Worm (Caenorhabditis elegans): ENCODE measurements around the gene C10E2.5.

The C10E2.5 gene

DNA sequence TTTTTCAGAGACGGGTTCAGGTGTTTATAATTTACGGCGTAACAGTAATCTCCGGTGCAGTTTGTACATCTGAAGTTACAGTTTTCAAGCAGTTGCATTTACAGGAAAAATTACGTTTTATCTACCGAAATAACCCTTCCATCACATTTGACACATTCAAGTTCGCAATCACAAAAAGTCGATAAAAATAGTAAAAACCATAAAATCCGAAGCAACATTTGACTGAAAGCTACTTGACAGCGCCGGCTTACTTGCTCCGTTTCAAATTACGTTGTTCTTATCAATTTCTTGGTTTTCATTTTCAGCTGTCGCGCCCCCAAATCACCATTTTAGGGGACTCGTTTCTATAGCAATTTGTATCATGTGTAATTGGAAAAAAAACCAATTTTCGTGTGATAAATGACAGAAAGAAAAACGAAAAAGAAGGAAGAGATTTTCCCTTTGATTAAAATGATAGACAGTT lies 28.5 kb upstream of the C10E2.5 start, which contains the start of gene T01C8.3:
Gene T01C8.3, minus strand, starts transcription at position 413 of the 463 bp plus-strand sequence.
- no peak for TF ChIP-seq lin-32 (GFP tag; optimal IDR thresholded peaks at IDR 0.05)
- no peak for TF ChIP-seq hlh-1 (tag; optimal IDR thresholded peaks at IDR 0.05)
- no peak for TF ChIP-seq ces-1 (GFP tag; optimal IDR thresholded peaks at IDR 0.05)
- TF ChIP-seq nhr-76 (tag; optimal IDR thresholded peaks at IDR 0.05): no peak
- TF ChIP-seq M03D4.4 (tag; optimal IDR thresholded peaks at IDR 0.05): no peak
- no peak for TF ChIP-seq mep-1 (tag; optimal IDR thresholded peaks at IDR 0.05)
- TF ChIP-seq tbx-8 (GFP tag; optimal IDR thresholded peaks at IDR 0.05): no peak
- TF ChIP-seq snpc-4 (tag; optimal IDR thresholded peaks at IDR 0.05): no peak
- no peak for TF ChIP-seq sem-2 (GFP tag; optimal IDR thresholded peaks at IDR 0.05)
- TF ChIP-seq elt-3 (tag; optimal IDR thresholded peaks at IDR 0.05): no peak
- TF ChIP-seq mab-5 (tag; optimal IDR thresholded peaks at IDR 0.05): no peak
- no peak for TF ChIP-seq sptf-1 (tag; optimal IDR thresholded peaks at IDR 0.05)
- no peak for TF ChIP-seq unc-39 (tag; optimal IDR thresholded peaks at IDR 0.05)
- TF ChIP-seq ceh-39 (tag; optimal IDR thresholded peaks at IDR 0.05): no peak
- no peak for TF ChIP-seq unc-120 (tag; optimal IDR thresholded peaks at IDR 0.05; ENCODE audit: poor library complexity, severe bottlenecking)
- TF ChIP-seq nhr-12 (tag; optimal IDR thresholded peaks at IDR 0.05): no peak
- TF ChIP-seq ceh-43 (GFP tag; optimal IDR thresholded peaks at IDR 0.05): no peak

DNA sequence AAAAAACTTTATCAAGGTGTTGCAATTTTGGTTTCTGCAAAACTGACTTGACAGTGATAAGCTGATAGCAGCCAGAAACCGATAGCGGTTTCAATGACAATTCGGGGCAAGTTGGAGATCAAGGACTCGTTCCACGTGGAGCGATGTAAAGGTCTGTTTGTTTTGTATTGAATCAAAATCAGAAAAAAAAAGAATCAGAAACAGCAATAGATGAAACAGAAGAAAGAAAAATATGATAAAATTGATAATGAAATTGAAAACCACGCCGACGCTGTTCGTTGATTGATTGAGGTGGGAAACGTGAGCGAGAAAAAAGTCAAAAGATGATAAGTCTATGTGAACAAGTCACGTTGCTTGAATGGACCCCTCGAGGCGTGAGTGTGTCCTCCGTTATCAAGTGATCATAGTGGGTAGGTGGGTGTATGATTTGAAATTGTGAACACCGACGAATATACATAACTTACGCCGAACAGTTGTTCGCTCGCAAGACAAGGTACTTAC lies 21.0 kb upstream of the C10E2.5 start:
- no peak for TF ChIP-seq unc-39 (tag; optimal IDR thresholded peaks at IDR 0.05)
- peak; percentile 52 for TF ChIP-seq hlh-1 (tag; optimal IDR thresholded peaks at IDR 0.05)

DNA sequence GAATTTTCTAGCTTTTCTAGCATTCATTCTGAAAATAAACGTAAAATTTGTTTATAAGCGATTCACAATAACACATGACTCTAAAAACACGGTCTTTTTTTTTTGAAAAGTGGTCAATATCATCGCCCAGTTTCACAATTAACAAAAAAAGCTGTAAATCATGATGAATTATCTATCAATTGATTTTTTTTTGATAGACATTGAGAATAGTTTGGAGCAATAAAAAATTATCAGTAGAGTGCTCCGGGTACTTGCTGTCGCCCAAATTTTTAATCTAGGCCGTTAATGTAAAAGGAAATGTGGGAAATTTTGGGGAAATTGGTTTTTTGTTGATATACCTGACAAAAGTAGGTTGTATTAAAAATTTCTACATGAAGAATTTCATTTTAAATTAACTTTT lies 19.0 kb upstream of the C10E2.5 start:
- TF ChIP-seq lsy-2 (tag; optimal IDR thresholded peaks at IDR 0.05) (no peak), ham-2 (GFP tag; optimal IDR thresholded peaks at IDR 0.05) (no peak), ztf-11 (tag; optimal IDR thresholded peaks at IDR 0.05) (no peak), ceh-43 (GFP tag; optimal IDR thresholded peaks at IDR 0.05) (no peak), M03D4.4 (tag; optimal IDR thresholded peaks at IDR 0.05) (no peak), zip-8 (tag; optimal IDR thresholded peaks at IDR 0.05) (no peak), nhr-28 (tag; optimal IDR thresholded peaks at IDR 0.05) (no peak), ceh-39 (tag; optimal IDR thresholded peaks at IDR 0.05) (no peak), nhr-76 (tag; optimal IDR thresholded peaks at IDR 0.05) (no peak), snpc-4 (tag; optimal IDR thresholded peaks at IDR 0.05) (no peak), sem-2 (GFP tag; optimal IDR thresholded peaks at IDR 0.05) (no peak), elt-1 (tag; optimal IDR thresholded peaks at IDR 0.05; ENCODE audit: borderline replicate concordance, insufficient read depth) (no peak), ceh-83 (GFP tag; optimal IDR thresholded peaks at IDR 0.05) (no peak), mls-2 (tag; optimal IDR thresholded peaks at IDR 0.05) (no peak), sptf-1 (tag; optimal IDR thresholded peaks at IDR 0.05) (no peak), blmp-1 (tag; optimal IDR thresholded peaks at IDR 0.05) (no peak), ces-1 (GFP tag; optimal IDR thresholded peaks at IDR 0.05) (no peak), elt-3 (tag; optimal IDR thresholded peaks at IDR 0.05) (no peak)

DNA sequence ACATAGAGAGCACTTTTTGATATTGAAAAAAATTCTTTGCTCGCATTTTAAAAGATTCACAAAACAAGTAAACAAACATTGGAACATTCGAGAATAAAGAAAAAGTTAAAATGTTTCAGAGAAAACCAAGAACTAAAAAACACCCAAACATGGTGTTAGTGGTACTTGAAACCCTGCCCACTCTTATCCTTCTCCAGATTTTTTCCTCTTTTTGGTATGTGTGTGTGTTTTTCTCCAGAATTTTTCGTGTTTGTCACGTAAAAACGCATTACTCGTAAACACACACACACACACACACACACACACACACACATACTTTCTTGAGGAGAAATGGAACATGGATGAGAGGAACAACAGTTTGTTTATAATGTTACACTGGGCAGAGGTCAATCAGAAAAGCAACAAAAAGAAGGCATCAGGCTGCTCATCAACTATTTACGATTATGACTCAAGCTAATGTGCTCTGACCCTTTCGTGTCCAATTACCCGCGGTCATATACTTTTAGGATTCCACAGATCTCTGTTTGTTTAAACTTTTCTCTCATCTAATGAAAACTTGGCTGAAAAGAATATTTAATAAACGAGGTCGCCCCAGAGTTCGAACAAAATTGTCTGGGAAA lies 17.8 kb upstream of the C10E2.5 start:
- TF ChIP-seq ceh-39 (tag; optimal IDR thresholded peaks at IDR 0.05) (no peak), elt-1 (tag; optimal IDR thresholded peaks at IDR 0.05; ENCODE audit: borderline replicate concordance, insufficient read depth) (no peak), ces-1 (GFP tag; optimal IDR thresholded peaks at IDR 0.05) (no peak), ham-2 (GFP tag; optimal IDR thresholded peaks at IDR 0.05) (no peak), lin-32 (GFP tag; optimal IDR thresholded peaks at IDR 0.05) (no peak), zip-8 (tag; optimal IDR thresholded peaks at IDR 0.05) (no peak), ceh-83 (GFP tag; optimal IDR thresholded peaks at IDR 0.05) (no peak), pha-4 (tag; optimal IDR thresholded peaks at IDR 0.05) (no peak), ztf-11 (tag; optimal IDR thresholded peaks at IDR 0.05) (no peak), snpc-4 (tag; optimal IDR thresholded peaks at IDR 0.05) (no peak), mab-5 (tag; optimal IDR thresholded peaks at IDR 0.05) (no peak), lsy-2 (tag; optimal IDR thresholded peaks at IDR 0.05) (no peak), ceh-43 (GFP tag; optimal IDR thresholded peaks at IDR 0.05) (no peak), hlh-1 (tag; optimal IDR thresholded peaks at IDR 0.05) (no peak), nhr-76 (tag; optimal IDR thresholded peaks at IDR 0.05) (no peak), sem-2 (GFP tag; optimal IDR thresholded peaks at IDR 0.05) (no peak), cnd-1 (tag; optimal IDR thresholded peaks at IDR 0.05) (no peak)

DNA sequence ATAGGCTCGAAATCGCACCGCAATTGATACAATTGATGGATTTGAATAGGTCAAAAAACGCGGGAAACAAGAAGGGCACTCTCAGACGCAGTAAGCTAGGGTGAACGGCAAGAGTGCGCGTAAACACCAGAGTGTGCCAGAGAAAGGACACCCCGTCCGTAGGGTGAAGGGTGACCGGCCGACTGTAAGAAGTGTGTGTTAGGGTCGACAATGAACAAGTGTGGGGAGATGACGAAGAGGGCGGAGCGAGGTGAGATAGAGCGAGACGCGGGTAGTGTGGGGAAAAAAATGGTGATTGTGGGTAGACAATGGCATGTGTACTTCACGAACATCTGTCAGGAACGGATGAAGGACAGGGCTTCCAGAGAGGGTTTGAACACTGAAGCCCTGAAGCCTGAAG lies 16.5 kb upstream of the C10E2.5 start:
- TF ChIP-seq sptf-1 (tag; optimal IDR thresholded peaks at IDR 0.05) (no peak), lin-13 (tag; optimal IDR thresholded peaks at IDR 0.05) (no peak), mls-2 (tag; optimal IDR thresholded peaks at IDR 0.05) (peak; percentile 29), ham-2 (GFP tag; optimal IDR thresholded peaks at IDR 0.05) (peak; percentile 32), lin-32 (GFP tag; optimal IDR thresholded peaks at IDR 0.05) (peak; percentile 12), mep-1 (tag; optimal IDR thresholded peaks at IDR 0.05) (peak; percentile 15), drap-1 (GFP tag; optimal IDR thresholded peaks at IDR 0.05) (peak; percentile 48), cnd-1 (tag; optimal IDR thresholded peaks at IDR 0.05) (peak; percentile 46), ces-1 (GFP tag; optimal IDR thresholded peaks at IDR 0.05) (no peak), nhr-2 (tag; optimal IDR thresholded peaks at IDR 0.05) (peak; percentile 95), hlh-1 (tag; optimal IDR thresholded peaks at IDR 0.05) (peak; percentile 13)
